Worm (Caenorhabditis elegans): ENCODE measurements around the gene C29F3.7.

ce11 chrV:15347292-15347691 is 7.4 kb upstream of the C29F3.7 start, which contains the start of gene C29F3.3:
- TF ChIP-seq unc-39 (tag; optimal IDR thresholded peaks at IDR 0.05) (no peak), ceh-82 (tag; optimal IDR thresholded peaks at IDR 0.05) (no peak), snpc-4 (tag; optimal IDR thresholded peaks at IDR 0.05) (no peak), lin-15B (tag; optimal IDR thresholded peaks at IDR 0.05) (no peak), daf-12 (tag; optimal IDR thresholded peaks at IDR 0.05) (no peak), nfya-1 (tag; optimal IDR thresholded peaks at IDR 0.05; ENCODE audit: insufficient read depth) (no peak), fkh-2 (tag; optimal IDR thresholded peaks at IDR 0.05) (no peak), mdl-1 (tag; optimal IDR thresholded peaks at IDR 0.05) (no peak), pha-4 (tag; optimal IDR thresholded peaks at IDR 0.05) (no peak), elt-1 (tag; optimal IDR thresholded peaks at IDR 0.05) (no peak), aly-2 (tag; optimal IDR thresholded peaks at IDR 0.05) (no peak), nhr-25 (tag; optimal IDR thresholded peaks at IDR 0.05) (no peak), nhr-237 (tag; optimal IDR thresholded peaks at IDR 0.05) (no peak)

Measured in whole organism, L3 larva.